Worm (Caenorhabditis elegans) whole organism, late embryonic: Measurements from ENCODE around the gene ZC204.13.
"Not testable (repeated sequence)": the region's sequence is repeated elsewhere in the genome, so short reads cannot be mapped to it uniquely, and the experiment has no call there.

Source experiments
- K09A11.1 ChIP-seq: sonication (generic microtip); optimal IDR thresholded peaks from 2 replicates; lab custom pipeline; 2017; ENCODE audit warnings: antibody characterized with exemption, mild to moderate bottlenecking, missing genetic modification characterization, missing compliant biosample characterization; ENCODE audit not compliant: insufficient read depth
- nhr-11 ChIP-seq: fragments of 150-350 bp; optimal IDR thresholded peaks from 2 replicates; lab custom pipeline; 2014; ENCODE audit warnings: missing biosample characterization, missing genetic modification characterization
- sdc-2 ChIP-seq: sonication (generic microtip); optimal IDR thresholded peaks from 2 replicates; lab custom pipeline; 2016; ENCODE audit warnings: missing genotype, missing genetic modification characterization, missing compliant biosample characterization

DNA sequence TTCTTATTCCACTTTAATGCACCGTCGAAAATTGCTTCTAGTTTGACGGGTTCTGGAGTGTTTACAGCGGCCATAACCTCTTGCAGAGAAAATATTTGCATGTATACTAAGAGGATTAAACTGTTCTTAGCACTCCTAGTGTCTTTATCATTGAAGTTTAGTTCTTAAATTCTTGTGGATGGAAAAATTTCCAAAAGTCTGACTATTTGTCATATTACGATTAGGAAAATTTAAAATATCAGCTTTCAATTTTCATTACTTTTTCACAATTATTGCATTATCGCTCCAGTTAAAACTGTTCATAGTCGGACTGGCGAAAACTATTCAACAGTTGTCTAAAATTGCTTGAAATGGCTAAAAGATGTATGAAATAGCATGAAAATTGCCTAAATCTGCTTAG lies at the start of gene ZC204.13:
- TF ChIP-seq K09A11.1 (tag; lab: Kevin White, UChicago); sdc-2 (tag; lab: Kevin White, UChicago); nhr-11: not testable (repeated sequence)
